Worm (Caenorhabditis elegans) whole organism, late embryonic: Measurements from ENCODE around the gene srh-71.

Experiments
- C08G9.2 ChIP-seq: sonication (generic microtip); optimal IDR thresholded peaks from 2 replicates; lab custom pipeline; 2016; ENCODE audit warnings: mild to moderate bottlenecking, missing genetic modification characterization, moderate library complexity, missing compliant biosample characterization
- C38D4.7 ChIP-seq: fragments of 200-800 bp; sonication (Bioruptor generic); optimal IDR thresholded peaks from 2 replicates; lab custom pipeline; 2018; ENCODE audit warnings: mild to moderate bottlenecking, missing genetic modification characterization, moderate library complexity, missing compliant biosample characterization
- F13H6.1 ChIP-seq: sonication (generic microtip); optimal IDR thresholded peaks from 2 replicates; lab custom pipeline; 2016; ENCODE audit warnings: missing genetic modification characterization, missing compliant biosample characterization
- K02D7.2 ChIP-seq: sonication (generic microtip); optimal IDR thresholded peaks from 2 replicates; lab custom pipeline; 2017; ENCODE audit warnings: mild to moderate bottlenecking, missing genetic modification characterization, missing compliant biosample characterization
- K09A11.1 ChIP-seq: sonication (generic microtip); optimal IDR thresholded peaks from 2 replicates; lab custom pipeline; 2017; ENCODE audit warnings: antibody characterized with exemption, mild to moderate bottlenecking, missing genetic modification characterization, missing compliant biosample characterization; ENCODE audit not compliant: insufficient read depth
- ceh-2 ChIP-seq: sonication (generic microtip); optimal IDR thresholded peaks from 2 replicates; lab custom pipeline; 2016; ENCODE audit warnings: missing genotype, missing genetic modification characterization, missing compliant biosample characterization
- ceh-24 ChIP-seq: sonication (generic microtip); optimal IDR thresholded peaks from 2 replicates; lab custom pipeline; 2016; ENCODE audit warnings: mild to moderate bottlenecking, missing genetic modification characterization, missing compliant biosample characterization
- ceh-30 ChIP-seq: fragments of 150-350 bp; optimal IDR thresholded peaks from 2 replicates; lab custom pipeline; 2014; ENCODE audit warnings: missing biosample characterization, missing genetic modification characterization
- ceh-31 ChIP-seq: sonication (generic microtip); optimal IDR thresholded peaks from 2 replicates; lab custom pipeline; 2016; ENCODE audit warnings: missing genetic modification characterization, missing compliant biosample characterization
- ceh-48 ChIP-seq: sonication (generic microtip); optimal IDR thresholded peaks from 2 replicates; lab custom pipeline; 2016; ENCODE audit warnings: missing genetic modification characterization, inconsistent platforms, missing compliant biosample characterization
- ceh-9 ChIP-seq: sonication (generic microtip); optimal IDR thresholded peaks from 2 replicates; lab custom pipeline; 2016; ENCODE audit warnings: mild to moderate bottlenecking, missing genetic modification characterization, inconsistent platforms, missing compliant biosample characterization
- che-1 ChIP-seq: sonication (generic microtip); optimal IDR thresholded peaks from 2 replicates; lab custom pipeline; 2016; ENCODE audit warnings: mild to moderate bottlenecking, missing genetic modification characterization, missing compliant biosample characterization
- dmd-4 ChIP-seq: sonication (generic microtip); optimal IDR thresholded peaks from 2 replicates; lab custom pipeline; 2016; ENCODE audit warnings: borderline replicate concordance, missing genetic modification characterization, missing compliant biosample characterization
- dve-1 ChIP-seq: sonication (generic microtip); optimal IDR thresholded peaks from 2 replicates; lab custom pipeline; 2017; ENCODE audit warnings: antibody characterized with exemption, mild to moderate bottlenecking, missing genetic modification characterization, missing compliant biosample characterization
- elt-2 ChIP-seq: sonication (generic microtip); optimal IDR thresholded peaks from 2 replicates; lab custom pipeline; 2016; ENCODE audit warnings: missing genetic modification reagents, missing genetic modification characterization, missing compliant biosample characterization
- elt-4 ChIP-seq: sonication (generic microtip); optimal IDR thresholded peaks from 2 replicates; lab custom pipeline; 2016; ENCODE audit warnings: missing genetic modification characterization, missing compliant biosample characterization
- ets-4 ChIP-seq: sonication (generic microtip); optimal IDR thresholded peaks from 2 replicates; lab custom pipeline; 2016; ENCODE audit warnings: missing genetic modification characterization, missing compliant biosample characterization
- eyg-1 ChIP-seq: sonication (generic microtip); optimal IDR thresholded peaks from 2 replicates; lab custom pipeline; 2016; ENCODE audit warnings: missing genotype, missing genetic modification characterization, missing compliant biosample characterization
- fkh-6 ChIP-seq: sonication (generic microtip); optimal IDR thresholded peaks from 2 replicates; lab custom pipeline; 2016; ENCODE audit warnings: missing genetic modification characterization, missing compliant biosample characterization
- gmeb-2 ChIP-seq: sonication (generic microtip); optimal IDR thresholded peaks from 2 replicates; lab custom pipeline; 2016; ENCODE audit warnings: missing genetic modification characterization, inconsistent platforms, missing compliant biosample characterization
- hlh-13 ChIP-seq: fragments of 200-800 bp; sonication (Bioruptor generic); optimal IDR thresholded peaks from 2 replicates; lab custom pipeline; 2018; ENCODE audit warnings: mild to moderate bottlenecking, missing genetic modification characterization, missing compliant biosample characterization
- hlh-15 ChIP-seq: sonication (generic microtip); optimal IDR thresholded peaks from 2 replicates; lab custom pipeline; 2016; ENCODE audit warnings: missing genetic modification characterization, missing compliant biosample characterization
- hlh-30 ChIP-seq: sonication (generic microtip); optimal IDR thresholded peaks from 2 replicates; lab custom pipeline; 2017; ENCODE audit warnings: antibody characterized with exemption, missing genetic modification characterization, missing compliant biosample characterization; ENCODE audit not compliant: insufficient read depth
- hlh-8 ChIP-seq: sonication (generic microtip); optimal IDR thresholded peaks from 2 replicates; lab custom pipeline; 2016; ENCODE audit warnings: missing genotype, missing genetic modification characterization, missing compliant biosample characterization
- mec-3 ChIP-seq: sonication (generic microtip); optimal IDR thresholded peaks from 2 replicates; lab custom pipeline; 2016; ENCODE audit warnings: borderline replicate concordance, missing genetic modification characterization, missing compliant biosample characterization
- nhr-11 ChIP-seq: fragments of 150-350 bp; optimal IDR thresholded peaks from 2 replicates; lab custom pipeline; 2014; ENCODE audit warnings: missing biosample characterization, missing genetic modification characterization
- pax-1 ChIP-seq: fragments of 150-350 bp; optimal IDR thresholded peaks from 2 replicates; lab custom pipeline; 2014; ENCODE audit warnings: missing biosample characterization, missing genetic modification characterization
- pha-2 ChIP-seq: sonication (generic microtip); optimal IDR thresholded peaks from 2 replicates; lab custom pipeline; 2017; ENCODE audit warnings: mild to moderate bottlenecking, missing genetic modification characterization, missing compliant biosample characterization
- pqm-1 ChIP-seq: sonication (generic microtip); optimal IDR thresholded peaks from 2 replicates; lab custom pipeline; 2016; ENCODE audit warnings: missing genetic modification characterization, missing compliant biosample characterization
- ref-2 ChIP-seq: sonication (generic microtip); optimal IDR thresholded peaks from 2 replicates; lab custom pipeline; 2016; ENCODE audit warnings: missing genetic modification characterization, missing compliant biosample characterization
- sdc-2 ChIP-seq: sonication (generic microtip); optimal IDR thresholded peaks from 2 replicates; lab custom pipeline; 2016; ENCODE audit warnings: missing genotype, missing genetic modification characterization, missing compliant biosample characterization
- sox-2 ChIP-seq: fragments of 200-800 bp; sonication (Bioruptor generic); IDR thresholded peaks from 2 replicates; pipeline ENCODE4 v1.3.6; 2022; ENCODE audit warnings: missing genetic modification reagents, missing genetic modification characterization, missing compliant biosample characterization
- syd-9 ChIP-seq: sonication (generic microtip); optimal IDR thresholded peaks from 2 replicates; lab custom pipeline; 2016; ENCODE audit warnings: mild to moderate bottlenecking, missing genetic modification characterization, moderate library complexity, missing compliant biosample characterization
- ttx-3 ChIP-seq: sonication (generic microtip); optimal IDR thresholded peaks from 2 replicates; lab custom pipeline; 2016; ENCODE audit warnings: missing genetic modification reagents, missing genetic modification characterization, missing compliant biosample characterization
- unc-3 ChIP-seq, 2 experiments: fragments of 200-800 bp in 1 of 2; sonication (Bioruptor generic) in 1 of 2; sonication (generic microtip) in 1 of 2; conservative IDR thresholded peaks in 1 of 2; optimal IDR thresholded peaks in 1 of 2; 2 replicates each; pipeline versions ENCODE4 v1.3.6 to Lab custom; 2016 to 2022; ENCODE audit warnings: missing compliant biosample characterization in 2 of 2, missing genetic modification characterization in 2 of 2, missing genetic modification reagents in 1 of 2
- unc-42 ChIP-seq: sonication (generic microtip); optimal IDR thresholded peaks from 2 replicates; lab custom pipeline; 2016; ENCODE audit warnings: missing genotype, missing genetic modification characterization, missing compliant biosample characterization
- unc-55 ChIP-seq: sonication (generic microtip); optimal IDR thresholded peaks from 2 replicates; lab custom pipeline; 2017; ENCODE audit warnings: missing biosample characterization, missing genetic modification reagents, missing genetic modification characterization
- zip-5 ChIP-seq: sonication (generic microtip); optimal IDR thresholded peaks from 2 replicates; lab custom pipeline; 2016; ENCODE audit warnings: missing genetic modification characterization, missing compliant biosample characterization

Gene srh-71

ce11 chrII:3156749-3157148 is 33.4 kb downstream of the srh-71 start, which contains the start of gene sri-33:
Gene sri-33 (minus strand): TSS chrII:3156849.
- TF ChIP-seq elt-2 (tag; lab: Kevin White, UChicago), result no peak
- TF ChIP-seq syd-9 (tag; lab: Kevin White, UChicago), result no peak
- TF ChIP-seq unc-3 (GFP tag; conservative IDR thresholded peaks at IDR 0.05; lab: Robert Waterston, UW), result no peak
- TF ChIP-seq unc-3 (tag; optimal IDR thresholded peaks at IDR 0.05; lab: Kevin White, UChicago), result no peak
- TF ChIP-seq gmeb-2 (tag; lab: Kevin White, UChicago), result no peak
- no peak for TF ChIP-seq eyg-1 (tag; lab: Kevin White, UChicago)
- no peak for TF ChIP-seq che-1 (tag; lab: Kevin White, UChicago)
- no peak for TF ChIP-seq zip-5 (tag; lab: Kevin White, UChicago)
- no peak for TF ChIP-seq ref-2 (tag; lab: Kevin White, UChicago)
- TF ChIP-seq elt-4 (tag; lab: Kevin White, UChicago), result no peak
- TF ChIP-seq hlh-30, result no peak
- TF ChIP-seq ceh-30 (tag; lab: Kevin White, UChicago), result no peak
- no peak for TF ChIP-seq C38D4.7 (GFP tag; lab: Kevin White, UChicago)
- TF ChIP-seq K09A11.1 (tag; lab: Kevin White, UChicago), result no peak
- no peak for TF ChIP-seq dmd-4
- no peak for TF ChIP-seq ceh-48
- no peak for TF ChIP-seq mec-3 (tag; lab: Kevin White, UChicago)
- TF ChIP-seq K02D7.2, result no peak

DNA sequence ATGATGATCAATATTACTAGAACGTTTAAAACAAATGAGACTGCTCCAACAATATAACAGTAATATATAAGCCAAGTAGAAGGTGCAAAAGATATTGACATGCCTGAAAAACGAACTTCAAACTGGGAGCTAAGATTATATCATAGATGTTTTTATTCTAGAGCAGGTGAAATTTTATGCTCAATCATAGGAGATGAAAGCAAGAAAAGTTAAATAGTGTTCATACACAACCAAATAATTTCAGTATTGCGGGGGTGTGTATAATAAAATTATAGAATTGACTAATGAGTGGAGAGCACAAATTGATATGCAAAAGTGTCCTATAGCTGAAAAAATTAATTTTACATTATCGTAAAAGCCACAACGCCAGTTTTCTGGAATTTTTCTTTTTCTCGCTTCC is 35.7 kb downstream of the srh-71 start, which contains the start of gene sri-34:
TSS of gene sri-34 (minus strand) at position 101 of the 400 bp plus-strand sequence.
- TF ChIP-seq dve-1, result no peak
- TF ChIP-seq sox-2, result no peak
- TF ChIP-seq ceh-2 (tag; lab: Kevin White, UChicago), result no peak
- no peak for TF ChIP-seq ttx-3 (tag; lab: Kevin White, UChicago)
- no peak for TF ChIP-seq zip-5 (tag; lab: Kevin White, UChicago)
- TF ChIP-seq pqm-1 (tag; lab: Kevin White, UChicago), result no peak
- TF ChIP-seq K09A11.1 (tag; lab: Kevin White, UChicago), result no peak
- no peak for TF ChIP-seq ceh-9 (tag; lab: Kevin White, UChicago)
- TF ChIP-seq che-1 (tag; lab: Kevin White, UChicago), result no peak
- TF ChIP-seq dmd-4, result no peak
- no peak for TF ChIP-seq sdc-2 (tag; lab: Kevin White, UChicago)
- no peak for TF ChIP-seq ceh-31
- TF ChIP-seq gmeb-2 (tag; lab: Kevin White, UChicago), result no peak
- no peak for TF ChIP-seq K02D7.2
- TF ChIP-seq unc-55 (GFP tag; lab: Kevin White, UChicago), result no peak

- TF ChIP-seq hlh-15 (tag; lab: Kevin White, UChicago), result no peak
- no peak for TF ChIP-seq F13H6.1 (tag; lab: Kevin White, UChicago)
- TF ChIP-seq dve-1, result no peak
- TF ChIP-seq eyg-1 (tag; lab: Kevin White, UChicago), result no peak
- no peak for TF ChIP-seq hlh-8 (tag; lab: Kevin White, UChicago)
- no peak for TF ChIP-seq syd-9 (tag; lab: Kevin White, UChicago)
- no peak for TF ChIP-seq C08G9.2 (tag; lab: Kevin White, UChicago)
- TF ChIP-seq unc-3 (GFP tag; conservative IDR thresholded peaks at IDR 0.05; lab: Robert Waterston, UW), result no peak
- TF ChIP-seq unc-3 (tag; optimal IDR thresholded peaks at IDR 0.05; lab: Kevin White, UChicago), result no peak
- no peak for TF ChIP-seq hlh-13 (GFP tag; lab: Kevin White, UChicago)
- TF ChIP-seq unc-42 (tag; lab: Kevin White, UChicago), result no peak
These were observed 46.8 kb downstream of the srh-71 start, which contains the start of gene fbxc-55 for ce11 chrII:3170089-3170488. Gene fbxc-55 (minus strand): TSS chrII:3170189.

DNA sequence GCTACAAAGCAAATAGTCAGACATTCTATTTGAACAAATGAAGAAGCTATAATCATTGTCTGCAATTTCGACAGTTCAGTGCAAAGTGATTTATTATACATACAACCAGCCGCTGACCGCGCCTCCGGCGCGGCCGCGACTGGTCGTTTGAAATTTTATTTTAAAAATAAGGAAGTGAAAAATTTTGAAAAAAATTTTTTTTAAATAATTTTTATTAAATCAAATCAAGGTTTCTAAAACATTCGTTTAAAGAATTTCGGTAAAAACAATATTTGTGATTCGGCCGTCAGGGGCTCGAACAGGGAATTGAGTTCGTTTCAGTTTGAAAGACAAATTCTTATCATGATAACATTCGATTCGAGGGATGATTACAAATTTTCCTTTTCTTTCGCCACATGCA is 48.9 kb downstream of the srh-71 start, which contains the start of gene Y27F2A.10:
TSS of gene Y27F2A.10 (minus strand) at position 101 of the 400 bp plus-strand sequence.
- no peak for TF ChIP-seq pha-2 (tag; lab: Kevin White, UChicago)
- TF ChIP-seq eyg-1 (tag; lab: Kevin White, UChicago), result no peak
- no peak for TF ChIP-seq C08G9.2 (tag; lab: Kevin White, UChicago)
- no peak for TF ChIP-seq F13H6.1 (tag; lab: Kevin White, UChicago)
- TF ChIP-seq nhr-11, result no peak
- no peak for TF ChIP-seq syd-9 (tag; lab: Kevin White, UChicago)
- TF ChIP-seq ets-4, result no peak
- no peak for TF ChIP-seq fkh-6
- TF ChIP-seq ceh-24 (tag; lab: Kevin White, UChicago), result no peak
- TF ChIP-seq hlh-30, result no peak
- no peak for TF ChIP-seq unc-55 (GFP tag; lab: Kevin White, UChicago)
- no peak for TF ChIP-seq elt-4 (tag; lab: Kevin White, UChicago)
- TF ChIP-seq pax-1, result no peak
